Fruit fly (Drosophila melanogaster): ENCODE data around the gene tomb.

DNA sequence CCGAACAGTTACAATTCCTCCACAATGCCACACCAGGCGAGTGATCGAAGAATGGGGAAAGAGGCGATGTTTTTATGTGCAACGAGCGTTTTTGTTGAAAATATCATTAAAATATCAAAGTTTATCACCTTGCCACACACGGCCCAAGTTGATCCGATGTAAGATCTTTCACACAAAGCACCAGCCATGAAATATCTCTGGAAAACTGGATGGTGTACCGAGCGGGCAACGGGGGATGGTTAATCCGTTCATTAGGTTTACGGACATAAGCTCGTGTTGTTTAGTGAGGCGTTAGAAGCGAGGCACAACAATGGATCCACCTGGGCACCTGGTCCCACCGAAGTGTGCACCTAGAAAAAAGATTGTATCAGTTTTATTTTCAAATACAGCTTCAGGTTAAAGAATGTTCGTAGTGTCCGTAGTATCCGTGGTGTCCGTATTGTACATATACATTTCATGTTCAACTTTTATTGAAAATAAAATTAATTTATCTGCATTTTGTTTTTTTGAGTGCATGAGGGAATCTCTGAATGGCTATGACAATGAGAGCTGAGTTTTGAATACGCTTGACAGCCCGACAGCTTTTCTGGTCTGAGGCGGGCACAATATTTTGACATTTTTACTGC lies 40.0 kb downstream of the tomb start:
- TF ChIP-seq CG7101 (tag; optimal IDR thresholded peaks at IDR 0.05) = no peak
- no peak for TF ChIP-seq Hr96 (GFP tag; optimal IDR thresholded peaks at IDR 0.05)

All from whole organism, adult.